Fruit fly (Drosophila melanogaster) whole organism, adult: ENCODE results near the gene bdl.

ENCODE experiments used
- CG12768 ChIP-seq: fragments of 200-800 bp; sonication (Bioruptor generic); optimal IDR thresholded peaks from 2 replicates; lab custom pipeline; 2017; ENCODE audit warnings: missing biosample characterization, missing genetic modification characterization, mild to moderate bottlenecking, moderate library complexity, missing genetic modification reagents
- CG14711 ChIP-seq: fragments of 200-800 bp; sonication (Bioruptor generic); optimal IDR thresholded peaks from 2 replicates; lab custom pipeline; 2018; ENCODE audit warnings: missing biosample characterization, mild to moderate bottlenecking, missing genetic modification characterization, moderate library complexity
- CG1620 ChIP-seq: fragments of 200-800 bp; sonication (Bioruptor generic); optimal IDR thresholded peaks from 2 replicates; lab custom pipeline; 2016; ENCODE audit warnings: missing biosample characterization, missing genetic modification characterization
- CG33017 ChIP-seq: fragments of 200-800 bp; sonication (Bioruptor generic); optimal IDR thresholded peaks from 2 replicates; lab custom pipeline; 2018; ENCODE audit warnings: missing biosample characterization, mild to moderate bottlenecking, missing genetic modification characterization, moderate library complexity
- CG7101 ChIP-seq: fragments of 200-800 bp; sonication (Bioruptor generic); optimal IDR thresholded peaks from 2 replicates; lab custom pipeline; 2018; ENCODE audit warnings: missing biosample characterization, mild to moderate bottlenecking, missing genetic modification characterization, moderate library complexity
- Crg-1 ChIP-seq: fragments of 200-800 bp; sonication (Bioruptor generic); optimal IDR thresholded peaks from 2 replicates; lab custom pipeline; 2016; ENCODE audit warnings: missing biosample characterization, missing genetic modification characterization
- Hr96 ChIP-seq: fragments of 200-800 bp; sonication (Bioruptor generic); optimal IDR thresholded peaks from 2 replicates; lab custom pipeline; 2016; ENCODE audit warnings: missing biosample characterization, missing genetic modification characterization
- Mnt ChIP-seq: fragments of 200-800 bp; sonication (Bioruptor generic); optimal IDR thresholded peaks from 2 replicates; lab custom pipeline; 2016; ENCODE audit warnings: missing biosample characterization, mild to moderate bottlenecking, missing genetic modification characterization
- bab1 ChIP-seq: fragments of 200-800 bp; sonication (Bioruptor generic); optimal IDR thresholded peaks from 3 replicates; lab custom pipeline; 2019; ENCODE audit warnings: missing biosample characterization, mild to moderate bottlenecking, missing genetic modification characterization, moderate library complexity
- kay ChIP-seq: fragments of 200-800 bp; sonication (Bioruptor generic); peaks from one replicate; lab custom pipeline; 2016; ENCODE audit warnings: missing biosample characterization, missing genetic modification characterization, borderline replicate concordance
- ovo ChIP-seq: fragments of 200-800 bp; sonication (Bioruptor generic); optimal IDR thresholded peaks from 2 replicates; lab custom pipeline; 2016; ENCODE audit warnings: missing biosample characterization, missing genetic modification characterization

DNA sequence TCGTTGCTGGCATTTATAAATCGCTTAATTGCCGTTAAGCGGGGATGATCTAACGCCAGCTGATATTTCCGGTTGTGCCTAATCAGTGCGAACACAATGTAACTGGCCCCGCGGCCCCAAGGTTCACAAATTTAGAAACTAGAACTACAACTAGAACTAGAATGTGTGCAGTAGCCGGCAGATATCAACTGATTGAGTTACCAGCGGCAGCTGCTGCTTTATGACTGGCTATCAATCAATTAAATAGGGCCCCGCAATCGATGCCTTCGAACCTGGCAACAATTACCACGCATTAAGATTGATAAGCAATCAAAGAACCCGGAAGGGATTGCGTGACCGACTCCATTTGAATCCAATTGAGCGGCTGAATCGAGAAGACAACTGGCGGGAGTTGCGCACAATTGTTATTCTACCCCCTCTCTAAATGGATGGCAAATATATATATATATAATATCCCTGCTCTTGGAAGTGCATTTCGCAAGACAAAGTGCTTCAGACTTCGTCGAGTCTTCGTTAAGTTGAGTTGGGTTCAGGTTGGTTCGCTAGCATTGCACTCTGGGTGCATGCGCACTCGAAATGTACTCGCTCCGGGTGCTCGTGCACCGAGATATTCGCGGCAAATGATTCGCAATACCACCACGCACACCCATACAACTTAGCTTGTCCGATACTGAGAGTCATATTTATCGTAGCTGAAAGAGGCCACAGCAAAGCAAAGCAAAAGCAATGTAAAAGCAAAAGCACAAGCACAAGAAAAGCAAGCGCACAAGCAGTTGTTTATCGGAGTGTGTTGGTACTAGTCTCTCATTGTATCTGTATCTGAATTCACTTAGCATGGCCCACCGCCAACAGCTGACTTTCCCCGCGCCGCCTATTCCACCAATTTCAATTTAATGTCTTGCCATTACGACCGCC is 15.7 kb downstream of the bdl start:
- TF ChIP-seq ovo (GFP tag; lab: Kevin White, UChicago): no peak
- TF ChIP-seq Hr96 (GFP tag; lab: Kevin White, UChicago): peak; percentile 94
- TF ChIP-seq CG1620 (GFP tag; lab: Kevin White, UChicago): no peak
- TF ChIP-seq CG14711: no peak
- no peak for TF ChIP-seq Crg-1 (GFP tag; lab: Kevin White, UChicago)
- TF ChIP-seq CG12768 (GFP tag; lab: Kevin White, UChicago): no peak
- TF ChIP-seq CG33017 (tag; lab: Kevin White, UChicago): peak; percentile 1
- no peak for TF ChIP-seq CG7101
- peak; percentile 55 for TF ChIP-seq kay
- no peak for TF ChIP-seq bab1 (GFP tag; lab: Kevin White, UChicago)
- no peak for TF ChIP-seq Mnt
